Fruit fly (Drosophila melanogaster): ENCODE measurements around the gene Uxs.

Gene Uxs

dm6 chr3L:8153206-8153996, 27.3 kb upstream of the Uxs start (continued):
- no peak for TF ChIP-seq nerfin-2 (GFP tag; IDR thresholded peaks at IDR 0.05; ENCODE audit: partially characterized antibody)
- no peak for TF ChIP-seq CG14965 (GFP tag; optimal IDR thresholded peaks at IDR 0.05; ENCODE audit: borderline replicate concordance)
- TF ChIP-seq CG10209 (GFP tag; optimal IDR thresholded peaks at IDR 0.05), result peak; percentile 58
- TF ChIP-seq disco-r (GFP tag; optimal IDR thresholded peaks at IDR 0.05), result no peak
- TF ChIP-seq CG9876 (GFP tag; optimal IDR thresholded peaks at IDR 0.05), result no peak
- TF ChIP-seq Hey (tag; optimal IDR thresholded peaks at IDR 0.05), result no peak
- TF ChIP-seq Oli (tag; optimal IDR thresholded peaks at IDR 0.05), result peak; percentile 76
- TF ChIP-seq sob (GFP tag; IDR thresholded peaks at IDR 0.05), result peak; percentile 46; the same call in 1 of the 2 replicates
- TF ChIP-seq CG10431 (GFP tag; optimal IDR thresholded peaks at IDR 0.05), result no peak
- peak; percentile 5 for TF ChIP-seq CG12769 (tag; optimal IDR thresholded peaks at IDR 0.05)
- peak; percentile 2 for TF ChIP-seq CG13775 (GFP tag; optimal IDR thresholded peaks at IDR 0.05)
- peak; percentile 80 for TF ChIP-seq dmrt99B (tag; optimal IDR thresholded peaks at IDR 0.05)
- no peak for TF ChIP-seq Hmr (GFP tag; optimal IDR thresholded peaks at IDR 0.05)
- TF ChIP-seq bigmax (GFP tag; optimal IDR thresholded peaks at IDR 0.05), result no peak
- no peak for TF ChIP-seq CG30431 (GFP tag; optimal IDR thresholded peaks at IDR 0.05)
- no peak for TF ChIP-seq Poxn (GFP tag; IDR thresholded peaks at IDR 0.05)
- TF ChIP-seq mld (GFP tag; IDR thresholded peaks at IDR 0.05; ENCODE audit: partially characterized antibody), result no peak
- peak; percentile 12 for TF ChIP-seq CG4617 (GFP tag; optimal IDR thresholded peaks at IDR 0.05; ENCODE audit: borderline replicate concordance)
- peak; percentile 72; the same call in 1 of the 2 replicates for TF ChIP-seq H2.0 (GFP tag; IDR thresholded peaks at IDR 0.05)
- peak; percentile 54; the same call in 2 of the 3 replicates for TF ChIP-seq sr (GFP tag; IDR thresholded peaks at IDR 0.05)
- TF ChIP-seq Opbp (GFP tag; IDR thresholded peaks at IDR 0.05; ENCODE audit: partially characterized antibody), result no peak
- no peak for TF ChIP-seq HLHmδ (GFP tag; optimal IDR thresholded peaks at IDR 0.05)
- TF ChIP-seq dm (GFP tag; optimal IDR thresholded peaks at IDR 0.05), result no peak
- no peak for TF ChIP-seq Dref (GFP tag; IDR thresholded peaks at IDR 0.05)
- TF ChIP-seq Sry-δ (GFP tag; optimal IDR thresholded peaks at IDR 0.05), result peak; percentile 7
- TF ChIP-seq Gsc (GFP tag; IDR thresholded peaks at IDR 0.05), result peak; percentile 46; the same call in 1 of the 2 replicates
- TF ChIP-seq Xrp1 (GFP tag; IDR thresholded peaks at IDR 0.05), result peak; percentile 47; the same call in 1 of the 2 replicates
- TF ChIP-seq fd64A (GFP tag; optimal IDR thresholded peaks at IDR 0.05), result no peak
- TF ChIP-seq CG11695 (GFP tag; IDR thresholded peaks at IDR 0.05), result 0 out of 3 replicates have a peak, but pooled peaks have one; percentile 45
- peak; percentile 10 for TF ChIP-seq CG13296 (GFP tag; optimal IDR thresholded peaks at IDR 0.05)
- peak; percentile 31 for TF ChIP-seq CG10274 (GFP tag; optimal IDR thresholded peaks at IDR 0.05)
- no peak for TF ChIP-seq wdn (GFP tag; IDR thresholded peaks at IDR 0.05)
- TF ChIP-seq h (optimal IDR thresholded peaks at IDR 0.05), result no peak
- TF ChIP-seq BtbVII (GFP tag; optimal IDR thresholded peaks at IDR 0.05), result peak; percentile 42
- no peak for TF ChIP-seq Taf1 (GFP tag; IDR thresholded peaks at IDR 0.05)
- no peak for TF ChIP-seq Doc3 (GFP tag; IDR thresholded peaks at IDR 0.05; ENCODE audit: partially characterized antibody)
- TF ChIP-seq CG32772 (GFP tag; IDR thresholded peaks at IDR 0.05), result peak; percentile 57
- TF ChIP-seq CG1647 (GFP tag; optimal IDR thresholded peaks at IDR 0.05), result peak; percentile 54
- peak; percentile 33 for TF ChIP-seq Abd-B (GFP tag; optimal IDR thresholded peaks at IDR 0.05)
- TF ChIP-seq cad (GFP tag; optimal IDR thresholded peaks at IDR 0.05), result no peak
- TF ChIP-seq HHEX (GFP tag; optimal IDR thresholded peaks at IDR 0.05), result peak; percentile 58
- peak; percentile 32 for TF ChIP-seq scrt (GFP tag; optimal IDR thresholded peaks at IDR 0.05)
- peak; percentile 69 for TF ChIP-seq phol (tag; optimal IDR thresholded peaks at IDR 0.05)
- no peak for TF ChIP-seq CG6791 (GFP tag; IDR thresholded peaks at IDR 0.05; ENCODE audit: partially characterized antibody)
- TF ChIP-seq CG18619 (GFP tag; optimal IDR thresholded peaks at IDR 0.05), result peak; percentile 30
- TF ChIP-seq Dek (tag; optimal IDR thresholded peaks at IDR 0.05), result no peak
- no peak for TF ChIP-seq Elba2 (GFP tag; optimal IDR thresholded peaks at IDR 0.05)
- no peak for TF ChIP-seq mirr (GFP tag; optimal IDR thresholded peaks at IDR 0.05)
- no peak for TF ChIP-seq Sin3A (optimal IDR thresholded peaks at IDR 0.05)

All from whole organism, embryonic.